Fruit fly (Drosophila melanogaster) whole organism: ENCODE data around the gene spir.

Source experiments
- Dll ChIP-seq: fragments of >200 bp; optimal IDR thresholded peaks from 2 replicates; lab custom pipeline; 2017
- EcR ChIP-seq, 2 experiments: fragments of >200 bp; optimal IDR thresholded peaks; 2 replicates each; lab custom pipeline; 2017; ENCODE audit warnings: missing biosample characterization in 2 of 2, missing genetic modification characterization in 2 of 2, missing genetic modification reagents in 2 of 2
- psq ChIP-seq: fragments of >200 bp; optimal IDR thresholded peaks from 2 replicates; lab custom pipeline; 2017

dm6 chr2L:20397032-20397431 lies 86.0 kb downstream of the spir start:
- TF ChIP-seq psq (lab: Kevin White, UChicago), result no peak
- TF ChIP-seq EcR (GFP tag; optimal IDR thresholded peaks at IDR 0.05; lab: Kevin White, UChicago), result no peak
- TF ChIP-seq Dll (lab: Kevin White, UChicago), result no peak
